Fruit fly (Drosophila melanogaster) whole organism, embryonic: ENCODE measurements around the gene Prosalpha6.

ENCODE experiments used
- Adf1 ChIP-seq: fragments of 200-800 bp; sonication (Bioruptor generic); IDR thresholded peaks from 2 replicates; pipeline ENCODE4 v1.3.6; 2022; ENCODE audit warnings: missing biosample characterization, missing genetic modification characterization
- BtbVII ChIP-seq: fragments of 200-800 bp; sonication (Bioruptor generic); optimal IDR thresholded peaks from 3 replicates; lab custom pipeline; 2017; ENCODE audit warnings: missing biosample characterization, mild to moderate bottlenecking, missing genetic modification characterization
- Bteb2 ChIP-seq: fragments of 200-800 bp; sonication (Bioruptor generic); optimal IDR thresholded peaks from 2 replicates; lab custom pipeline; 2016; ENCODE audit warnings: missing biosample characterization, missing genetic modification characterization
- CG10979 ChIP-seq: fragments of 200-800 bp; sonication (Bioruptor generic); optimal IDR thresholded peaks from 2 replicates; lab custom pipeline; 2018; ENCODE audit warnings: missing biosample characterization, mild to moderate bottlenecking, missing genetic modification characterization, moderate library complexity
- CG11723 ChIP-seq: fragments of 200-800 bp; sonication (Bioruptor generic); optimal IDR thresholded peaks from 2 replicates; lab custom pipeline; 2017; ENCODE audit warnings: missing biosample characterization, mild to moderate bottlenecking, missing genetic modification characterization
- CG1233 ChIP-seq: fragments of 200-800 bp; sonication (Bioruptor generic); optimal IDR thresholded peaks from 4 replicates; lab custom pipeline; 2018; ENCODE audit warnings: missing biosample characterization, mild to moderate bottlenecking, missing genetic modification characterization
- CG15011 ChIP-seq: fragments of 200-800 bp; sonication (Bioruptor generic); optimal IDR thresholded peaks from 3 replicates; lab custom pipeline; 2018; ENCODE audit warnings: missing biosample characterization, mild to moderate bottlenecking, missing genetic modification characterization
- CG18262 ChIP-seq: fragments of 200-800 bp; optimal IDR thresholded peaks from 3 replicates; lab custom pipeline; 2019; ENCODE audit warnings: missing biosample characterization, mild to moderate bottlenecking, missing genetic modification characterization, moderate library complexity
- CG2889 ChIP-seq: fragments of 200-800 bp; sonication (Bioruptor generic); IDR thresholded peaks from 3 replicates; pipeline ENCODE4 v1.3.6; 2022; ENCODE audit warnings: missing biosample characterization, missing genetic modification characterization
- CG33557 ChIP-seq: fragments of 200-800 bp; sonication (Bioruptor generic); optimal IDR thresholded peaks from 2 replicates; lab custom pipeline; 2019; ENCODE audit warnings: missing biosample characterization, mild to moderate bottlenecking, missing genetic modification characterization, moderate library complexity
- CG3726 ChIP-seq: fragments of 200-800 bp; sonication (Bioruptor generic); IDR thresholded peaks from 3 replicates; pipeline ENCODE4, ENCODE4 v1.3.6; 2022; ENCODE audit warnings: missing biosample characterization, missing genetic modification characterization
- CG4328 ChIP-seq: fragments of 200-800 bp; sonication (Bioruptor generic); optimal IDR thresholded peaks from 3 replicates; lab custom pipeline; 2017; ENCODE audit warnings: missing biosample characterization, missing genetic modification reagents, missing genetic modification characterization
- CG4617 ChIP-seq: fragments of 200-800 bp; sonication (Bioruptor generic); optimal IDR thresholded peaks from 3 replicates; lab custom pipeline; 2016; ENCODE audit warnings: missing biosample characterization, missing genetic modification characterization, borderline replicate concordance
- CG4707 ChIP-seq: fragments of 200-800 bp; sonication (Bioruptor generic); optimal IDR thresholded peaks from 2 replicates; lab custom pipeline; 2018; ENCODE audit warnings: missing biosample characterization, mild to moderate bottlenecking, missing genetic modification characterization, moderate library complexity
- CG6254 ChIP-seq: fragments of 200-800 bp; sonication (Bioruptor generic); optimal IDR thresholded peaks from 3 replicates; lab custom pipeline; 2017; ENCODE audit warnings: mild to moderate bottlenecking, missing biosample characterization, missing genetic modification reagents, missing genetic modification characterization
- CG7357 ChIP-seq: fragments of 200-800 bp; sonication (Bioruptor generic); IDR thresholded peaks from 3 replicates; pipeline ENCODE4 v1.3.6; 2022; ENCODE audit warnings: missing biosample characterization, missing genetic modification characterization
- CG8281 ChIP-seq: fragments of 200-800 bp; sonication (Bioruptor generic); optimal IDR thresholded peaks from 2 replicates; lab custom pipeline; 2018; ENCODE audit warnings: missing biosample characterization, mild to moderate bottlenecking, missing genetic modification characterization, moderate library complexity
- CG8944 ChIP-seq: fragments of 200-800 bp; sonication (Bioruptor generic); optimal IDR thresholded peaks from 3 replicates; lab custom pipeline; 2016; ENCODE audit warnings: missing biosample characterization, missing genetic modification characterization
- CoRest ChIP-seq: fragments of 200-800 bp; sonication (Bioruptor generic); optimal IDR thresholded peaks from 3 replicates; lab custom pipeline; 2018; ENCODE audit warnings: missing biosample characterization, mild to moderate bottlenecking, missing genetic modification characterization, moderate library complexity
- D19A ChIP-seq: fragments of 200-800 bp; optimal IDR thresholded peaks from 3 replicates; lab custom pipeline; 2019; ENCODE audit warnings: missing biosample characterization, mild to moderate bottlenecking, missing genetic modification characterization, moderate library complexity
- H2.0 ChIP-seq: fragments of 200-800 bp; sonication (Bioruptor generic); IDR thresholded peaks from 2 replicates; pipeline ENCODE4 v1.3.6; 2022; ENCODE audit warnings: missing biosample characterization, missing genetic modification characterization
- HLH3B ChIP-seq: fragments of 200-800 bp; sonication (Bioruptor generic); IDR thresholded peaks from 2 replicates; pipeline ENCODE4 v1.3.6; 2022; ENCODE audit warnings: missing biosample characterization, missing genetic modification characterization
- HLH54F ChIP-seq: fragments of 200-800 bp; sonication (Bioruptor generic); optimal IDR thresholded peaks from 3 replicates; lab custom pipeline; 2016; ENCODE audit warnings: missing biosample characterization, missing genetic modification characterization
- Mad ChIP-seq: fragments of 200-800 bp; sonication (Bioruptor generic); optimal IDR thresholded peaks from 2 replicates; lab custom pipeline; 2016; ENCODE audit warnings: missing biosample characterization, missing genetic modification characterization
- NFAT ChIP-seq: fragments of 200-800 bp; sonication (Bioruptor generic); IDR thresholded peaks from 2 replicates; pipeline ENCODE4 v1.3.6; 2022; ENCODE audit warnings: missing biosample characterization, missing genetic modification characterization
- Opbp ChIP-seq: fragments of 200-800 bp; sonication (Bioruptor generic); IDR thresholded peaks from 3 replicates; pipeline ENCODE4 v1.3.6; 2022; ENCODE audit warnings: missing biosample characterization, missing genetic modification characterization; ENCODE audit not compliant: partially characterized antibody
- Poxn ChIP-seq: fragments of 200-800 bp; sonication (Bioruptor generic); IDR thresholded peaks from 2 replicates; pipeline ENCODE4 v1.3.6; 2022; ENCODE audit warnings: missing biosample characterization, missing genetic modification characterization
- Rfx ChIP-seq: fragments of 200-800 bp; sonication (Bioruptor generic); IDR thresholded peaks from 2 replicates; pipeline ENCODE4 v1.3.6; 2022; ENCODE audit warnings: missing biosample characterization, missing genetic modification characterization
- Rx ChIP-seq: fragments of 200-800 bp; sonication (Bioruptor generic); IDR thresholded peaks from 2 replicates; pipeline ENCODE4 v1.3.6; 2022; ENCODE audit warnings: missing biosample characterization, missing genetic modification characterization
- Side ChIP-seq: fragments of 200-800 bp; sonication (Bioruptor generic); optimal IDR thresholded peaks from 2 replicates; lab custom pipeline; 2016; ENCODE audit warnings: missing biosample characterization, missing genetic modification characterization
- Sox102F ChIP-seq: fragments of 200-800 bp; sonication (Bioruptor generic); optimal IDR thresholded peaks from 2 replicates; lab custom pipeline; 2018; ENCODE audit warnings: missing biosample characterization, mild to moderate bottlenecking, missing genetic modification characterization, moderate library complexity
- Spps ChIP-seq: fragments of 200-800 bp; sonication (Bioruptor generic); optimal IDR thresholded peaks from 2 replicates; lab custom pipeline; 2018; ENCODE audit warnings: missing biosample characterization, mild to moderate bottlenecking, missing genetic modification characterization
- Trl ChIP-seq, 3 experiments: fragments of >200 bp in 2 of 3; fragments of 200-800 bp in 1 of 3; sonication (Bioruptor generic) in 1 of 3; optimal IDR thresholded peaks; 2 replicates in 1 of 3; 3 replicates in 2 of 3; lab custom pipeline; 2016 to 2017; ENCODE audit warnings: missing biosample characterization in 1 of 3, missing genetic modification characterization in 1 of 3
- aop ChIP-seq: fragments of 200-800 bp; sonication (Bioruptor generic); IDR thresholded peaks from 2 replicates; pipeline ENCODE4 v1.3.6; 2022; ENCODE audit warnings: missing biosample characterization, missing genetic modification characterization
- chn ChIP-seq: fragments of 200-800 bp; sonication (Bioruptor generic); optimal IDR thresholded peaks from 2 replicates; lab custom pipeline; 2016; ENCODE audit warnings: missing biosample characterization, missing genetic modification characterization
- emc ChIP-seq: fragments of 200-800 bp; sonication (Bioruptor generic); optimal IDR thresholded peaks from 2 replicates; lab custom pipeline; 2016; ENCODE audit warnings: missing biosample characterization, missing genetic modification characterization
- exex ChIP-seq: fragments of 200-800 bp; sonication (Bioruptor generic); optimal IDR thresholded peaks from 4 replicates; lab custom pipeline; 2018; ENCODE audit warnings: missing biosample characterization, mild to moderate bottlenecking, missing genetic modification characterization, moderate library complexity
- hbn ChIP-seq: fragments of 200-800 bp; sonication (Bioruptor generic); IDR thresholded peaks from 2 replicates; pipeline ENCODE4 v1.3.6; 2022; ENCODE audit warnings: missing biosample characterization, missing genetic modification characterization; ENCODE audit not compliant: partially characterized antibody
- ind ChIP-seq: fragments of 200-800 bp; sonication (Bioruptor generic); optimal IDR thresholded peaks from 3 replicates; lab custom pipeline; 2016; ENCODE audit warnings: missing biosample characterization, missing genetic modification characterization
- mam ChIP-seq: fragments of 200-800 bp; sonication (Bioruptor generic); optimal IDR thresholded peaks from 3 replicates; lab custom pipeline; 2016; ENCODE audit warnings: missing biosample characterization, missing genetic modification characterization
- nerfin-1 ChIP-seq: fragments of 200-800 bp; sonication (Bioruptor generic); optimal IDR thresholded peaks from 3 replicates; lab custom pipeline; 2019; ENCODE audit warnings: missing biosample characterization, mild to moderate bottlenecking, missing genetic modification characterization, moderate library complexity
- phol ChIP-seq: fragments of 200-800 bp; sonication (Bioruptor generic); optimal IDR thresholded peaks from 3 replicates; lab custom pipeline; 2018; ENCODE audit warnings: missing biosample characterization, mild to moderate bottlenecking, missing genetic modification characterization, moderate library complexity
- prd ChIP-seq, 3 experiments: fragments of >200 bp in 2 of 3; fragments of 200-800 bp in 1 of 3; sonication (Bioruptor generic) in 1 of 3; optimal IDR thresholded peaks in 2 of 3; IDR thresholded peaks in 1 of 3; 2 replicates in 2 of 3; 3 replicates in 1 of 3; pipeline versions ENCODE4 v1.3.6 to Lab custom; 2017 to 2022; ENCODE audit warnings: missing biosample characterization in 1 of 3, missing genetic modification characterization in 1 of 3
- pum ChIP-seq: fragments of 200-800 bp; sonication (Bioruptor generic); optimal IDR thresholded peaks from 2 replicates; lab custom pipeline; 2016; ENCODE audit warnings: missing biosample characterization, missing genetic modification characterization
- rib ChIP-seq: fragments of 200-800 bp; sonication (Bioruptor generic); IDR thresholded peaks from 2 replicates; pipeline ENCODE4 v1.3.6; 2022; ENCODE audit warnings: missing biosample characterization, missing genetic modification characterization
- sens ChIP-seq: fragments of 200-800 bp; sonication (Bioruptor generic); peaks from one replicate; lab custom pipeline; 2016; ENCODE audit warnings: missing biosample characterization, missing genetic modification characterization
- sisA ChIP-seq: fragments of 200-800 bp; sonication (Bioruptor generic); IDR thresholded peaks from 2 replicates; pipeline ENCODE4 v1.3.6; 2022; ENCODE audit warnings: missing biosample characterization, missing genetic modification characterization
- sr ChIP-seq: fragments of 200-800 bp; sonication (Bioruptor generic); IDR thresholded peaks from 3 replicates; pipeline ENCODE4 v1.3.6; 2022; ENCODE audit warnings: missing biosample characterization, missing genetic modification characterization
- stwl ChIP-seq: fragments of 200-800 bp; sonication (Bioruptor generic); optimal IDR thresholded peaks from 3 replicates; lab custom pipeline; 2018; ENCODE audit warnings: missing biosample characterization, mild to moderate bottlenecking, missing genetic modification characterization, moderate library complexity
- tgo ChIP-seq: fragments of 200-800 bp; sonication (Bioruptor generic); IDR thresholded peaks from 3 replicates; pipeline ENCODE4 v1.3.6; 2022; ENCODE audit warnings: missing biosample characterization, missing genetic modification characterization
- tin ChIP-seq: fragments of 200-800 bp; sonication (Bioruptor generic); optimal IDR thresholded peaks from 3 replicates; lab custom pipeline; 2016; ENCODE audit warnings: missing biosample characterization, missing genetic modification characterization

Gene Prosalpha6

dm6 chr2L:10231092-10231494 is 9.9 kb downstream of the Prosalpha6 start (continued):
- TF ChIP-seq tin (GFP tag; lab: Kevin White, UChicago) = no peak
- peak; percentile 54 for TF ChIP-seq mam (GFP tag; lab: Kevin White, UChicago)
- no peak for TF ChIP-seq Poxn (GFP tag; lab: Robert Waterston, UW)
- no peak for TF ChIP-seq HLH54F (GFP tag; lab: Kevin White, UChicago)
- TF ChIP-seq CG4328 = peak; percentile 26
- no peak for TF ChIP-seq Bteb2 (GFP tag; lab: Kevin White, UChicago)
- TF ChIP-seq aop = no peak
- TF ChIP-seq phol (tag; lab: Kevin White, UChicago) = no peak
- TF ChIP-seq CG1233 (GFP tag; lab: Kevin White, UChicago) = no peak
- no peak for TF ChIP-seq NFAT (GFP tag; lab: Robert Waterston, UW)
- TF ChIP-seq hbn (GFP tag; lab: Robert Waterston, UW) = no peak
- no peak for TF ChIP-seq emc (GFP tag; lab: Kevin White, UChicago)
- no peak for TF ChIP-seq CG15011 (GFP tag; lab: Kevin White, UChicago)
- TF ChIP-seq Adf1 (GFP tag; lab: Robert Waterston, UW) = no peak
- 0 out of 2 replicates have a peak, but pooled peaks have one; percentile 20 for TF ChIP-seq HLH3B (GFP tag; lab: Robert Waterston, UW)
- peak; percentile 58 for TF ChIP-seq BtbVII (GFP tag; lab: Kevin White, UChicago)
- no peak for TF ChIP-seq CG4707 (GFP tag; lab: Kevin White, UChicago)
- peak; percentile 4 for TF ChIP-seq CoRest (tag; lab: Kevin White, UChicago)
- no peak for TF ChIP-seq CG10979 (tag; lab: Kevin White, UChicago)
- no peak for TF ChIP-seq Rx (GFP tag; lab: Robert Waterston, UW)
- 0 out of 2 replicates have a peak, but pooled peaks have one; percentile 58 for TF ChIP-seq rib
- TF ChIP-seq CG33557 (GFP tag; lab: Kevin White, UChicago) = no peak
- TF ChIP-seq sens (GFP tag; lab: Kevin White, UChicago) = peak; percentile 82
- TF ChIP-seq CG4617 = peak; percentile 47
- TF ChIP-seq CG8944 (GFP tag; lab: Kevin White, UChicago) = no peak
- TF ChIP-seq CG8281 (tag; lab: Kevin White, UChicago) = no peak
- no peak for TF ChIP-seq tgo (GFP tag; lab: Robert Waterston, UW)
- peak; percentile 36 for TF ChIP-seq ind (GFP tag; lab: Kevin White, UChicago)
- TF ChIP-seq H2.0 = no peak
- TF ChIP-seq CG18262 (tag; lab: Kevin White, UChicago) = peak; percentile 11
- no peak for TF ChIP-seq CG2889 (GFP tag; lab: Robert Waterston, UW)
- TF ChIP-seq Mad (GFP tag; lab: Kevin White, UChicago) = no peak
- TF ChIP-seq Trl (optimal IDR thresholded peaks at IDR 0.05; lab: Kevin White, UChicago) = peak in 1 of 2 experiments; percentile 7
- peak; percentile 35 for TF ChIP-seq Trl (GFP tag; optimal IDR thresholded peaks at IDR 0.05; lab: Kevin White, UChicago)
- peak; percentile 32 for TF ChIP-seq exex (tag; lab: Kevin White, UChicago)
- peak; percentile 60 for TF ChIP-seq nerfin-1 (tag; lab: Kevin White, UChicago)
- TF ChIP-seq Rfx (GFP tag; lab: Robert Waterston, UW) = peak; percentile 62; the same call in 1 of the 2 replicates
- no peak for TF ChIP-seq pum
- TF ChIP-seq Spps (tag; lab: Kevin White, UChicago) = no peak
- TF ChIP-seq sisA (GFP tag; lab: Robert Waterston, UW) = no peak
- no peak for TF ChIP-seq sr
- no peak for TF ChIP-seq CG3726 (GFP tag; lab: Robert Waterston, UW)
- no peak for TF ChIP-seq CG6254 (GFP tag; lab: Kevin White, UChicago)
- no peak for TF ChIP-seq CG11723 (GFP tag; lab: Kevin White, UChicago)
- no peak for TF ChIP-seq chn (GFP tag; lab: Kevin White, UChicago)
- TF ChIP-seq stwl (tag; lab: Kevin White, UChicago) = no peak
- TF ChIP-seq Sox102F (GFP tag; lab: Kevin White, UChicago) = no peak
- no peak for TF ChIP-seq CG7357 (GFP tag; lab: Robert Waterston, UW)
- no peak for TF ChIP-seq Opbp
- TF ChIP-seq prd (optimal IDR thresholded peaks at IDR 0.05; lab: Kevin White, UChicago) = no peak
- TF ChIP-seq prd (GFP tag; IDR thresholded peaks at IDR 0.05; lab: Robert Waterston, UW) = no peak
- no peak for TF ChIP-seq Side
- no peak for TF ChIP-seq D19A (tag; lab: Kevin White, UChicago)
